Worm (Caenorhabditis elegans): ENCODE measurements around the gene Y45F10C.4.

ce11 chrIV:13700847-13701246, 36.9 kb upstream of the Y45F10C.4 start:
- TF ChIP-seq hnd-1 (tag; optimal IDR thresholded peaks at IDR 0.05) (no peak), flt-1 (GFP tag; IDR thresholded peaks at IDR 0.05) (no peak), aly-1 (tag; optimal IDR thresholded peaks at IDR 0.05) (no peak), sea-1 (GFP tag; conservative IDR thresholded peaks at IDR 0.05) (no peak), ama-1 (optimal IDR thresholded peaks at IDR 0.05) (no peak)
